Worm (Caenorhabditis elegans) whole organism, L4/young adult: ENCODE results near the gene paqr-1.

Source experiments
- W03F9.2 ChIP-seq: fragments of 150-350 bp; optimal IDR thresholded peaks from 2 replicates; lab custom pipeline; 2014; ENCODE audit warnings: missing biosample characterization, missing genetic modification characterization
- dao-5 ChIP-seq: sonication (generic microtip); optimal IDR thresholded peaks from 2 replicates; lab custom pipeline; 2016; ENCODE audit warnings: missing genotype, missing genetic modification characterization, moderate library complexity, missing compliant biosample characterization
- him-1 ChIP-seq: sonication (generic microtip); optimal IDR thresholded peaks from 2 replicates; lab custom pipeline; 2016; ENCODE audit warnings: missing genotype, missing genetic modification reagents, missing genetic modification characterization, missing compliant biosample characterization

ce11 chrIV:6541435-6541834 is 13.8 kb downstream of the paqr-1 start, which contains the start of gene C01G5.25:
- TF ChIP-seq him-1 (tag; lab: Kevin White, UChicago) (no peak), W03F9.2 (tag; lab: Kevin White, UChicago) (no peak), dao-5 (tag; lab: Kevin White, UChicago) (no peak)
